Fruit fly (Drosophila melanogaster) whole organism, adult: ENCODE measurements around the gene CG11951.

Experiments used
- CG14711 ChIP-seq: fragments of 200-800 bp; sonication (Bioruptor generic); optimal IDR thresholded peaks from 2 replicates; lab custom pipeline; 2018; ENCODE audit warnings: missing biosample characterization, mild to moderate bottlenecking, missing genetic modification characterization, moderate library complexity
- CG1620 ChIP-seq: fragments of 200-800 bp; sonication (Bioruptor generic); optimal IDR thresholded peaks from 2 replicates; lab custom pipeline; 2016; ENCODE audit warnings: missing biosample characterization, missing genetic modification characterization
- CG7045 ChIP-seq: fragments of 200-800 bp; sonication (Bioruptor generic); optimal IDR thresholded peaks from 2 replicates; lab custom pipeline; 2017; ENCODE audit warnings: missing biosample characterization, mild to moderate bottlenecking, missing genetic modification characterization
- CG7101 ChIP-seq: fragments of 200-800 bp; sonication (Bioruptor generic); optimal IDR thresholded peaks from 2 replicates; lab custom pipeline; 2018; ENCODE audit warnings: missing biosample characterization, mild to moderate bottlenecking, missing genetic modification characterization, moderate library complexity
- Crg-1 ChIP-seq: fragments of 200-800 bp; sonication (Bioruptor generic); optimal IDR thresholded peaks from 2 replicates; lab custom pipeline; 2016; ENCODE audit warnings: missing biosample characterization, missing genetic modification characterization
- Hr96 ChIP-seq: fragments of 200-800 bp; sonication (Bioruptor generic); optimal IDR thresholded peaks from 2 replicates; lab custom pipeline; 2016; ENCODE audit warnings: missing biosample characterization, missing genetic modification characterization
- bab1 ChIP-seq: fragments of 200-800 bp; sonication (Bioruptor generic); optimal IDR thresholded peaks from 3 replicates; lab custom pipeline; 2019; ENCODE audit warnings: missing biosample characterization, mild to moderate bottlenecking, missing genetic modification characterization, moderate library complexity
- cic ChIP-seq: fragments of 200-800 bp; sonication (Bioruptor generic); optimal IDR thresholded peaks from 2 replicates; lab custom pipeline; 2017; ENCODE audit warnings: missing biosample characterization, mild to moderate bottlenecking, missing genetic modification characterization, moderate library complexity

dm6 chr3R:29277748-29278147, 39.2 kb upstream of the CG11951 start:
- TF ChIP-seq CG7045 (no peak), cic (no peak), Crg-1 (GFP tag; lab: Kevin White, UChicago) (no peak), CG7101 (no peak), CG1620 (GFP tag; lab: Kevin White, UChicago) (no peak), bab1 (no peak), CG14711 (tag; lab: Kevin White, UChicago) (no peak), Hr96 (no peak)
